Worm (Caenorhabditis elegans) whole organism, late embryonic: ENCODE results near the gene nsph-1.1.

Source experiments
- ceh-19 ChIP-seq: fragments of 200-800 bp; sonication (Bioruptor generic); optimal IDR thresholded peaks from 2 replicates; lab custom pipeline; 2018; ENCODE audit warnings: mild to moderate bottlenecking, missing genetic modification characterization, missing compliant biosample characterization
- ceh-45 ChIP-seq: fragments of 200-800 bp; sonication (Bioruptor generic); IDR thresholded peaks from 2 replicates; pipeline ENCODE4 v1.3.6; 2022; ENCODE audit warnings: missing genetic modification reagents, missing genetic modification characterization, missing compliant biosample characterization
- dve-1 ChIP-seq: sonication (generic microtip); optimal IDR thresholded peaks from 2 replicates; lab custom pipeline; 2017; ENCODE audit warnings: antibody characterized with exemption, mild to moderate bottlenecking, missing genetic modification characterization, missing compliant biosample characterization

ce11 chrII:8730960-8731693 lies 35.4 kb upstream of the nsph-1.1 start:
- TF ChIP-seq ceh-19 (no peak), dve-1 (no peak), ceh-45 (GFP tag; lab: Robert Waterston, UW) (no peak)
